Fruit fly (Drosophila melanogaster): ENCODE data around the gene CG32982.

Gene CG32982

dm6 chr2L:9206401-9206800 lies 80.9 kb downstream of the CG32982 start (continued):
- no peak for TF ChIP-seq CG32767 (GFP tag; IDR thresholded peaks at IDR 0.05)
- peak; percentile 27 for TF ChIP-seq CG4424 (GFP tag; optimal IDR thresholded peaks at IDR 0.05)
- no peak for TF ChIP-seq sisA (GFP tag; IDR thresholded peaks at IDR 0.05)
- no peak for TF ChIP-seq pfk (GFP tag; optimal IDR thresholded peaks at IDR 0.05)
- TF ChIP-seq CHES-1-like (GFP tag; optimal IDR thresholded peaks at IDR 0.05), result no peak
- no peak for TF ChIP-seq Usf (GFP tag; optimal IDR thresholded peaks at IDR 0.05)
- TF ChIP-seq tna (GFP tag; IDR thresholded peaks at IDR 0.05; ENCODE audit: partially characterized antibody), result no peak
- TF ChIP-seq TFAM (GFP tag; optimal IDR thresholded peaks at IDR 0.05), result no peak
- no peak for TF ChIP-seq NfI (GFP tag; optimal IDR thresholded peaks at IDR 0.05)
- no peak for TF ChIP-seq CG2116 (GFP tag; optimal IDR thresholded peaks at IDR 0.05)
- TF ChIP-seq kni (GFP tag; optimal IDR thresholded peaks at IDR 0.05), result no peak
- TF ChIP-seq jigr1 (GFP tag; IDR thresholded peaks at IDR 0.05), result no peak
- no peak for TF ChIP-seq fd102C (GFP tag; optimal IDR thresholded peaks at IDR 0.05)
- no peak for TF ChIP-seq pzg (GFP tag; optimal IDR thresholded peaks at IDR 0.05)
- no peak for TF ChIP-seq Sry-δ (GFP tag; optimal IDR thresholded peaks at IDR 0.05)
- TF ChIP-seq CG3847 (GFP tag; IDR thresholded peaks at IDR 0.05), result no peak
- peak; percentile 40 for TF ChIP-seq tap (tag; optimal IDR thresholded peaks at IDR 0.05)
- no peak for TF ChIP-seq Xbp1 (GFP tag; optimal IDR thresholded peaks at IDR 0.05)
- no peak for TF ChIP-seq pita (GFP tag; optimal IDR thresholded peaks at IDR 0.05)
- no peak for TF ChIP-seq lilli (GFP tag; optimal IDR thresholded peaks at IDR 0.05)
- no peak for TF ChIP-seq Hand (GFP tag; optimal IDR thresholded peaks at IDR 0.05)
- TF ChIP-seq CG4854 (GFP tag; optimal IDR thresholded peaks at IDR 0.05), result no peak
- TF ChIP-seq CG6272 (GFP tag; IDR thresholded peaks at IDR 0.05), result no peak
- no peak for TF ChIP-seq trh (GFP tag; optimal IDR thresholded peaks at IDR 0.05)
- TF ChIP-seq mam (GFP tag; optimal IDR thresholded peaks at IDR 0.05), result no peak
- peak; percentile 20 for TF ChIP-seq salm (tag; optimal IDR thresholded peaks at IDR 0.05)
- no peak for TF ChIP-seq Lhr (GFP tag; optimal IDR thresholded peaks at IDR 0.05)
- TF ChIP-seq E2f2 (GFP tag; IDR thresholded peaks at IDR 0.05), result no peak
- no peak for TF ChIP-seq CG10462 (GFP tag; optimal IDR thresholded peaks at IDR 0.05)
- TF ChIP-seq CG10431 (GFP tag; optimal IDR thresholded peaks at IDR 0.05), result no peak
- no peak for TF ChIP-seq Mrtf (GFP tag; IDR thresholded peaks at IDR 0.05)
- TF ChIP-seq chinmo (GFP tag; IDR thresholded peaks at IDR 0.05; ENCODE audit: partially characterized antibody), result no peak
- TF ChIP-seq HLH54F (GFP tag; optimal IDR thresholded peaks at IDR 0.05), result no peak
- TF ChIP-seq Doc2 (GFP tag; IDR thresholded peaks at IDR 0.05), result no peak
- peak; percentile 82 for TF ChIP-seq CG18262 (tag; optimal IDR thresholded peaks at IDR 0.05)
- TF ChIP-seq Kr (GFP tag; optimal IDR thresholded peaks at IDR 0.05), result no peak
- TF ChIP-seq nerfin-2 (GFP tag; IDR thresholded peaks at IDR 0.05; ENCODE audit: partially characterized antibody), result no peak
- TF ChIP-seq peb (GFP tag; IDR thresholded peaks at IDR 0.05), result no peak
- no peak for TF ChIP-seq Bdp1 (GFP tag; optimal IDR thresholded peaks at IDR 0.05)
- no peak for TF ChIP-seq unc-4 (GFP tag; IDR thresholded peaks at IDR 0.05; ENCODE audit: partially characterized antibody)
- no peak for TF ChIP-seq gro (GFP tag; optimal IDR thresholded peaks at IDR 0.05)
- peak; percentile 62 for TF ChIP-seq CG13424 (tag; optimal IDR thresholded peaks at IDR 0.05)
- TF ChIP-seq CG2889 (GFP tag; IDR thresholded peaks at IDR 0.05), result no peak
- TF ChIP-seq Mes4 (GFP tag; optimal IDR thresholded peaks at IDR 0.05), result no peak
- TF ChIP-seq emc (GFP tag; optimal IDR thresholded peaks at IDR 0.05), result no peak
- no peak for TF ChIP-seq tup (GFP tag; optimal IDR thresholded peaks at IDR 0.05)
- no peak for TF ChIP-seq Vsx1 (GFP tag; optimal IDR thresholded peaks at IDR 0.05)
- TF ChIP-seq CG34422 (GFP tag; IDR thresholded peaks at IDR 0.05), result no peak
- TF ChIP-seq CG6689 (GFP tag; IDR thresholded peaks at IDR 0.05), result peak; percentile 54; the same call in 1 of the 2 replicates
- TF ChIP-seq Neu2 (GFP tag; optimal IDR thresholded peaks at IDR 0.05; ENCODE audit: borderline replicate concordance), result no peak
- TF ChIP-seq stwl (tag; optimal IDR thresholded peaks at IDR 0.05), result no peak
- TF ChIP-seq CG10321 (GFP tag; IDR thresholded peaks at IDR 0.05), result no peak

Data from whole organism, embryonic.